Fruit fly (Drosophila melanogaster): ENCODE data around the gene Rrp1.
A peak's percentile ranks its signal among the peaks of the same experiment; 100 is the strongest.

The Rrp1 gene

dm6 chr2L:2986776-2987175, 14.5 kb upstream of the Rrp1 start:
- TF ChIP-seq pan (optimal IDR thresholded peaks at IDR 0.05) (no peak), GATAd (GFP tag; optimal IDR thresholded peaks at IDR 0.05) (no peak), Myc (optimal IDR thresholded peaks at IDR 0.05) (no peak), sage (GFP tag; optimal IDR thresholded peaks at IDR 0.05) (no peak), tai (GFP tag; optimal IDR thresholded peaks at IDR 0.05) (no peak), rgr (GFP tag; optimal IDR thresholded peaks at IDR 0.05) (no peak), Hr83 (GFP tag; optimal IDR thresholded peaks at IDR 0.05; ENCODE audit: poor library complexity, severe bottlenecking) (no peak), h (GFP tag; optimal IDR thresholded peaks at IDR 0.05) (no peak), Hr78 (GFP tag; optimal IDR thresholded peaks at IDR 0.05) (no peak), psq (GFP tag; optimal IDR thresholded peaks at IDR 0.05) (no peak), CG32264 (GFP tag; optimal IDR thresholded peaks at IDR 0.05) (no peak), Dfd (GFP tag; optimal IDR thresholded peaks at IDR 0.05) (no peak), brk (GFP tag; optimal IDR thresholded peaks at IDR 0.05) (no peak), sv (GFP tag; optimal IDR thresholded peaks at IDR 0.05) (no peak), Abd-B (GFP tag; optimal IDR thresholded peaks at IDR 0.05) (no peak)

dm6 chr2L:2979091-2979490, 6.8 kb upstream of the Rrp1 start, which contains the start of gene CG9643:
Gene CG9643, minus strand, starts transcription at chr2L:2979288.
- no peak for TF ChIP-seq sage (GFP tag; optimal IDR thresholded peaks at IDR 0.05)
- no peak for TF ChIP-seq ey (GFP tag; optimal IDR thresholded peaks at IDR 0.05)
- no peak for TF ChIP-seq CG32264 (GFP tag; optimal IDR thresholded peaks at IDR 0.05)
- TF ChIP-seq HLH106 (tag; optimal IDR thresholded peaks at IDR 0.05), result no peak
- no peak for TF ChIP-seq CrebA (GFP tag; optimal IDR thresholded peaks at IDR 0.05; ENCODE audit: borderline replicate concordance)
- no peak for TF ChIP-seq jim (GFP tag; optimal IDR thresholded peaks at IDR 0.05)
- TF ChIP-seq N (GFP tag; optimal IDR thresholded peaks at IDR 0.05), result no peak
- TF ChIP-seq lola (GFP tag; optimal IDR thresholded peaks at IDR 0.05), result no peak
- TF ChIP-seq usp (GFP tag; optimal IDR thresholded peaks at IDR 0.05), result no peak
- TF ChIP-seq Myc (optimal IDR thresholded peaks at IDR 0.05), result peak; percentile 84
- TF ChIP-seq Rel (GFP tag; optimal IDR thresholded peaks at IDR 0.05), result no peak
- peak; percentile 100 for TF ChIP-seq Rel (tag; optimal IDR thresholded peaks at IDR 0.05)
- no peak for TF ChIP-seq Mio (GFP tag; optimal IDR thresholded peaks at IDR 0.05)

- TF ChIP-seq Sp1 (GFP tag; optimal IDR thresholded peaks at IDR 0.05), result peak; percentile 85
- peak; percentile 88 for TF ChIP-seq OdsH (GFP tag; optimal IDR thresholded peaks at IDR 0.05)
- TF ChIP-seq Vsx2 (GFP tag; optimal IDR thresholded peaks at IDR 0.05; ENCODE audit: partially characterized antibody), result no peak
- no peak for TF ChIP-seq fru (GFP tag; optimal IDR thresholded peaks at IDR 0.05)
- no peak for TF ChIP-seq Myc (optimal IDR thresholded peaks at IDR 0.05)
- no peak for TF ChIP-seq Abd-B (GFP tag; optimal IDR thresholded peaks at IDR 0.05)
- no peak for TF ChIP-seq Jra (GFP tag; optimal IDR thresholded peaks at IDR 0.05)
- TF ChIP-seq jim (GFP tag; optimal IDR thresholded peaks at IDR 0.05), result no peak
- no peak for TF ChIP-seq dsf (GFP tag; optimal IDR thresholded peaks at IDR 0.05; ENCODE audit: borderline replicate concordance)
- peak in 1 of 2 experiments; percentile 93 for TF ChIP-seq foxo (GFP tag; optimal IDR thresholded peaks at IDR 0.05)
- TF ChIP-seq Rel (GFP tag; optimal IDR thresholded peaks at IDR 0.05), result no peak
- TF ChIP-seq Rel (tag; optimal IDR thresholded peaks at IDR 0.05), result peak; percentile 68
- no peak for TF ChIP-seq lola (GFP tag; optimal IDR thresholded peaks at IDR 0.05)
- no peak for TF ChIP-seq rgr (GFP tag; optimal IDR thresholded peaks at IDR 0.05)
- no peak for TF ChIP-seq Dfd (GFP tag; optimal IDR thresholded peaks at IDR 0.05)
- peak; percentile 89 for TF ChIP-seq sv (GFP tag; optimal IDR thresholded peaks at IDR 0.05)
- no peak for TF ChIP-seq usp (GFP tag; optimal IDR thresholded peaks at IDR 0.05)
- peak; percentile 90 for TF ChIP-seq ey (GFP tag; optimal IDR thresholded peaks at IDR 0.05)
- TF ChIP-seq CG9705 (GFP tag; optimal IDR thresholded peaks at IDR 0.05), result peak; percentile 89
- TF ChIP-seq woc (GFP tag; optimal IDR thresholded peaks at IDR 0.05), result no peak
- no peak for TF ChIP-seq pan (optimal IDR thresholded peaks at IDR 0.05)
- peak; percentile 79 for TF ChIP-seq psq (GFP tag; optimal IDR thresholded peaks at IDR 0.05)
- no peak for TF ChIP-seq dmrt93B (GFP tag; optimal IDR thresholded peaks at IDR 0.05)
- TF ChIP-seq GATAd (GFP tag; optimal IDR thresholded peaks at IDR 0.05), result peak; percentile 71
- no peak for TF ChIP-seq CG32264 (GFP tag; optimal IDR thresholded peaks at IDR 0.05)
- no peak for TF ChIP-seq Mio (GFP tag; optimal IDR thresholded peaks at IDR 0.05)
- no peak for TF ChIP-seq N (GFP tag; optimal IDR thresholded peaks at IDR 0.05)
- TF ChIP-seq HLH106 (tag; optimal IDR thresholded peaks at IDR 0.05), result peak; percentile 90
- TF ChIP-seq Hr78 (GFP tag; optimal IDR thresholded peaks at IDR 0.05), result no peak
- peak; percentile 87 for TF ChIP-seq Hr83 (GFP tag; optimal IDR thresholded peaks at IDR 0.05; ENCODE audit: poor library complexity, severe bottlenecking)
These were observed 4.5 kb upstream of the Rrp1 start, which contains the start of the genes CG9641 and CG3165 for dm6 chr2L:2976829-2977228. Gene CG9641, minus strand, starts transcription at chr2L:2976862. Gene CG3165, plus strand, starts transcription at chr2L:2977122.

- TF ChIP-seq woc (GFP tag; optimal IDR thresholded peaks at IDR 0.05) (no peak), ey (GFP tag; optimal IDR thresholded peaks at IDR 0.05) (no peak), h (GFP tag; optimal IDR thresholded peaks at IDR 0.05) (no peak), CG9705 (GFP tag; optimal IDR thresholded peaks at IDR 0.05) (no peak)
These were observed 2.9 kb downstream of the Rrp1 start, which contains the start of gene Ts for dm6 chr2L:2969438-2969837. Gene Ts, minus strand, starts transcription at chr2L:2969638.

Measured in whole organism, wandering third instar larva.